Worm (Caenorhabditis elegans) whole organism, mixed stage, embryonic: Measurements from ENCODE around the gene clec-45.

Experiments used
- ces-1 ChIP-seq: fragments of 150-350 bp; optimal IDR thresholded peaks from 2 replicates; lab custom pipeline; 2014; ENCODE audit warnings: missing biosample characterization, missing genetic modification reagents, missing genetic modification characterization
- lin-13 ChIP-seq: fragments of 150-350 bp; optimal IDR thresholded peaks from 2 replicates; lab custom pipeline; 2014; ENCODE audit warnings: missing biosample characterization, missing genetic modification characterization
- lsy-2 ChIP-seq: fragments of 150-350 bp; optimal IDR thresholded peaks from 2 replicates; lab custom pipeline; 2014; ENCODE audit warnings: missing biosample characterization, missing genetic modification characterization
- snpc-4 ChIP-seq: fragments of 150-350 bp; optimal IDR thresholded peaks from 2 replicates; lab custom pipeline; 2014; ENCODE audit warnings: missing biosample characterization, missing genetic modification characterization

DNA sequence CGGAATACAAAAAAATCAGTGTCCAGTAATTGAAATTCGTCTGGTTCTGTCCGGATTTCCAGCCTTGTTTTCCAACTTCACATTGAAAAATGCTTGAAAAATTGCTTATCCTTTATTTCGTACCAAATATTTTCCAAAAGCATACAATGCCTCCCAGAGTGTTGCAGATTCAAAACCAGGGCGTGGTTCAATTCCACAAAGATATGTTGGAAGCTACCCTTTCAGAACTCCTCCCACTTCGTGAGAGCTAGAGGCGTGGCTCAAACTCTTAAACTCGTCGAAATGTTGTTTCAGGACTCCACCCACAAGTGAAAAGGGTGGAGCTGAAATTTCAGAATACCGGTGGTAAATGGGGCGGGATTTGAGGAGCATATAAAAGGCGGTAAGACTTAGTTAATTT, 38.0 kb downstream of the clec-45 start, which contains the start of gene C12D5.3:
- TF ChIP-seq lin-13 (tag; lab: Kevin White, UChicago) (no peak), ces-1 (GFP tag; lab: Kevin White, UChicago) (no peak), snpc-4 (tag; lab: Kevin White, UChicago) (no peak), lsy-2 (no peak)
